Worm (Caenorhabditis elegans): Measurements from ENCODE around the gene Y81G3A.1.

ce11 chrII:13116710-13117109 lies 33.0 kb upstream of the Y81G3A.1 start, which contains the start of gene rict-1:
- no peak for TF ChIP-seq dpl-1 (GFP tag; optimal IDR thresholded peaks at IDR 0.05)
- no peak for TF ChIP-seq nhr-77 (tag; optimal IDR thresholded peaks at IDR 0.05)
- TF ChIP-seq zag-1 (tag; optimal IDR thresholded peaks at IDR 0.05): no peak
- no peak for TF ChIP-seq nhr-47 (tag; optimal IDR thresholded peaks at IDR 0.05)
